Fruit fly (Drosophila melanogaster): ENCODE data around the gene Mur18B.

The Mur18B gene

DNA sequence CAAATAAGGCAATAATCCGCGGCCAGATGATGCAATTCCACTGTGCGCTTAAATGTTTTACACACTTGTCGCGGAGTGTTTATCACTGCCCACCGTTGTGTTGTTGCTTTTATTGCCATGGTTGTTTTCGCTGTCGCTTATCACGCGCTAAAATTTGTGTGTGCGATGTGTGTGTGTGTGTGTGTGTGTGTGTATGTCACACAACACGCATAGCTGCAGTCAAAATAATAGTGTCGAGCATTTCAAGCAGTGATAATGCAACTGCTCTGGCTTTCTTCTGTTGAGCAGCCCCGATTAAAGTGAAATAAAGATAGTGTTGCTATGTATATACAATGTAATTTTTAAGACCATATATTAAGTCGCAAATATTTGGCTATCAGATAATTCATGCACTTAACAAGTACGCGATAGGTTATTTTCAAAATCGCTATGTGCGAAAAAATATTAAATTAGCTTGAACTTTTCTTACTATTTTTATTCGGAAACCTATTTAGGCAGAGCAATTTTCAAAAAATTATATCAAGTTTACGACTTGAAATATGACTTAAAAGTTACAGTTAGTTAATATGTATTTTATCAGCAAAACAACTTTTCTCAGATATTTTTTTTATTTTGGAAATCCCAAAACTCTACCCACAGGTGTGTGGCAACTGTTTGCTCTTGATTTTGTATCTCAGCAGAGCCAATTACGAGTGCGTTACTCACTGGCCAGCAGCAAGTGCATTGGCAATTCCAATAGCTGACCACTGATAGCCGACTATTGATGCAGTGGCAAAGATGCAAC lies 46.7 kb upstream of the Mur18B start:
- TF ChIP-seq tai (GFP tag; optimal IDR thresholded peaks at IDR 0.05) (no peak), CG9705 (GFP tag; optimal IDR thresholded peaks at IDR 0.05) (no peak), dsf (GFP tag; optimal IDR thresholded peaks at IDR 0.05; ENCODE audit: borderline replicate concordance) (no peak), Rel (GFP tag; optimal IDR thresholded peaks at IDR 0.05) (no peak), Rel (tag; optimal IDR thresholded peaks at IDR 0.05) (peak; percentile 30), CrebA (GFP tag; optimal IDR thresholded peaks at IDR 0.05; ENCODE audit: borderline replicate concordance) (no peak), Dfd (GFP tag; optimal IDR thresholded peaks at IDR 0.05) (peak; percentile 5), br (GFP tag; optimal IDR thresholded peaks at IDR 0.05) (peak; percentile 13), HLH106 (tag; optimal IDR thresholded peaks at IDR 0.05) (peak; percentile 58), Mio (GFP tag; optimal IDR thresholded peaks at IDR 0.05) (no peak), h (GFP tag; optimal IDR thresholded peaks at IDR 0.05) (peak; percentile 57), fru (GFP tag; optimal IDR thresholded peaks at IDR 0.05) (peak; percentile 48), Hr83 (GFP tag; optimal IDR thresholded peaks at IDR 0.05; ENCODE audit: poor library complexity, severe bottlenecking) (no peak), woc (GFP tag; optimal IDR thresholded peaks at IDR 0.05) (no peak), ey (GFP tag; optimal IDR thresholded peaks at IDR 0.05) (peak; percentile 17), foxo (GFP tag; optimal IDR thresholded peaks at IDR 0.05) (peak in 1 of 2 experiments; percentile 68), dmrt93B (GFP tag; optimal IDR thresholded peaks at IDR 0.05) (peak; percentile 52), Sp1 (GFP tag; optimal IDR thresholded peaks at IDR 0.05) (peak; percentile 66)

- TF ChIP-seq Hr78 (GFP tag; optimal IDR thresholded peaks at IDR 0.05) (no peak), CG9705 (GFP tag; optimal IDR thresholded peaks at IDR 0.05) (no peak), CG32264 (GFP tag; optimal IDR thresholded peaks at IDR 0.05) (no peak), Rel (GFP tag; optimal IDR thresholded peaks at IDR 0.05) (no peak), Rel (tag; optimal IDR thresholded peaks at IDR 0.05) (peak; percentile 12), brk (GFP tag; optimal IDR thresholded peaks at IDR 0.05) (no peak), OdsH (GFP tag; optimal IDR thresholded peaks at IDR 0.05) (no peak), h (GFP tag; optimal IDR thresholded peaks at IDR 0.05) (no peak), Myc (optimal IDR thresholded peaks at IDR 0.05) (no peak), Hnf4 (GFP tag; optimal IDR thresholded peaks at IDR 0.05) (no peak), lola (GFP tag; optimal IDR thresholded peaks at IDR 0.05) (peak; percentile 3), Sp1 (GFP tag; optimal IDR thresholded peaks at IDR 0.05) (no peak), dmrt93B (GFP tag; optimal IDR thresholded peaks at IDR 0.05) (no peak)
Measured at dm6 chrX:19167032-19167568, 46.0 kb upstream of the Mur18B start, which contains the start of gene RhoGAP18B. RhoGAP18B (minus strand) TSS chrX:19167082.

dm6 chrX:19167586-19168403 lies 45.3 kb upstream of the Mur18B start:
- peak; percentile 58 for TF ChIP-seq woc (GFP tag; optimal IDR thresholded peaks at IDR 0.05)
- no peak for TF ChIP-seq dsf (GFP tag; optimal IDR thresholded peaks at IDR 0.05; ENCODE audit: borderline replicate concordance)
- no peak for TF ChIP-seq sv (GFP tag; optimal IDR thresholded peaks at IDR 0.05)
- TF ChIP-seq rgr (GFP tag; optimal IDR thresholded peaks at IDR 0.05) = peak; percentile 40
- no peak for TF ChIP-seq Hr78 (GFP tag; optimal IDR thresholded peaks at IDR 0.05)
- TF ChIP-seq Jra (GFP tag; optimal IDR thresholded peaks at IDR 0.05) = peak; percentile 7
- peak; percentile 76 for TF ChIP-seq pan (optimal IDR thresholded peaks at IDR 0.05)
- peak; percentile 62 for TF ChIP-seq h (GFP tag; optimal IDR thresholded peaks at IDR 0.05)
- no peak for TF ChIP-seq Rel (GFP tag; optimal IDR thresholded peaks at IDR 0.05)
- peak; percentile 53 for TF ChIP-seq Rel (tag; optimal IDR thresholded peaks at IDR 0.05)
- TF ChIP-seq Sp1 (GFP tag; optimal IDR thresholded peaks at IDR 0.05) = no peak

dm6 chrX:19170791-19171190 lies 42.3 kb upstream of the Mur18B start, which contains the start of gene Inx5:
Inx5 (minus strand) TSS chrX:19170883.
- TF ChIP-seq Myc (optimal IDR thresholded peaks at IDR 0.05) (peak; percentile 12), jim (GFP tag; optimal IDR thresholded peaks at IDR 0.05) (no peak)

All from whole organism, wandering third instar larva.